Worm (Caenorhabditis elegans) whole organism, L4/young adult: ENCODE measurements around the gene wbp-11.

Source experiments
- W03F9.2 ChIP-seq: fragments of 150-350 bp; optimal IDR thresholded peaks from 2 replicates; lab custom pipeline; 2014; ENCODE audit warnings: missing biosample characterization, missing genetic modification characterization
- dao-5 ChIP-seq: sonication (generic microtip); optimal IDR thresholded peaks from 2 replicates; lab custom pipeline; 2016; ENCODE audit warnings: missing genotype, missing genetic modification characterization, moderate library complexity, missing compliant biosample characterization
- him-1 ChIP-seq: sonication (generic microtip); optimal IDR thresholded peaks from 2 replicates; lab custom pipeline; 2016; ENCODE audit warnings: missing genotype, missing genetic modification reagents, missing genetic modification characterization, missing compliant biosample characterization

wbp-11 gene

ce11 chrII:10166365-10166764, 6.4 kb upstream of the wbp-11 start:
- TF ChIP-seq dao-5 (no peak), him-1 (tag; lab: Kevin White, UChicago) (no peak), W03F9.2 (tag; lab: Kevin White, UChicago) (no peak)

DNA sequence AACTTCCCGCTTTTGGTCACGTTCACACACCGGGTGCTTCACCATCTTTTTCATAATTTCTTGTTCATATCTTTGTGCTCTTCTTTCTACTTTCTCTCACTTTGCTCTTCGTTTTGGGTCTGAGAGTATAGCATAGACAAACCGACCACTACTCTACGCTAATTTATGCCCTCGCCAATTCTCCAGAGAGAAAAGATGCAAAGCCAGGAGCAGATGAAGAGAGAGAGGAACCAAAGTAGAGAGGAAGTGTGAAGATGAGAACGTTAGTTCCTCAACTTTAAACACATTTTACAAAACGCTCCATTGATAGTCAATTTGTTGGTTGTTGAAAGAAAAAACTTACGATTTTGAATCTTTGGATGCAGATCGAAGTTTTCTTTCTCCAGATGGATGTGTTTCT, 5.0 kb upstream of the wbp-11 start:
- no peak for TF ChIP-seq him-1 (tag; lab: Kevin White, UChicago)
- TF ChIP-seq dao-5, result no peak
- TF ChIP-seq W03F9.2 (tag; lab: Kevin White, UChicago), result no peak

- peak; percentile 35 for TF ChIP-seq him-1 (tag; lab: Kevin White, UChicago)
- no peak for TF ChIP-seq dao-5
Measured at ce11 chrII:10168905-10169782, 3.6 kb upstream of the wbp-11 start, which contains the start of gene daf-19. daf-19 (minus strand) TSS chrII:10169346.

DNA sequence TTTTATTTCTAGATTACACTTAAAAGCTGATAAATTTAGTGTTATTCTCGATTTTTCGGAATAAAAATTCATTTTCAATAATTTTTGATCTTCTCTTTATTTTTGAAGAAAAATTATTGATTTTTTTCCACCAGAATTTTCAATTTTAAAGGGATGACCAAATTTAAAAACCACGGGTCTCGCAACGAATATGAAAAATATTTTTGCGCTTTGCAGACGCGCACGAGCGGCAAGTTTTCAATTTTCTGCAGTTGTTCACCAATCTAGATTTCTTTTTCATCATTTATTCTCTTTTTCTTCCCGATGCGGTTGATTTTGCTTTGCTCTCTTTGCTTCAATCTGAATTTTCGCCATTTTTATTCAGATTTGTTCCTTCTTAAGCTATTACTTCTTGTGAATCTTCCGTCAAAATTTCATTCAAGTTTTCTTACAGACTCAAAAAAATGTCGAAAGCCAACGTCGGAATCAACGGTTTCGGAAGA, 1.8 kb upstream of the wbp-11 start, which contains the start of gene gpd-4:
gpd-4 (plus strand) TSS at position 432 of the 482 bp plus-strand sequence.
- TF ChIP-seq him-1 (tag; lab: Kevin White, UChicago) (no peak), dao-5 (no peak), W03F9.2 (tag; lab: Kevin White, UChicago) (no peak)

- TF ChIP-seq W03F9.2 (tag; lab: Kevin White, UChicago) (no peak), him-1 (tag; lab: Kevin White, UChicago) (peak; percentile 22)
Measured at ce11 chrII:10174338-10174737, 1.6 kb downstream of the wbp-11 start, which contains the start of gene F33H1.4. F33H1.4 (plus strand) TSS chrII:10174648.

ce11 chrII:10182634-10183033, 9.9 kb downstream of the wbp-11 start, which contains the start of gene srd-1:
srd-1 (minus strand) TSS chrII:10182734.
- TF ChIP-seq W03F9.2 (tag; lab: Kevin White, UChicago) (no peak), dao-5 (no peak), him-1 (tag; lab: Kevin White, UChicago) (no peak)

- TF ChIP-seq him-1 (tag; lab: Kevin White, UChicago) (no peak), dao-5 (no peak)
Measured at ce11 chrII:10187808-10188207, 15.1 kb downstream of the wbp-11 start, which contains the start of gene srd-2. srd-2 (minus strand) TSS chrII:10187908.

DNA sequence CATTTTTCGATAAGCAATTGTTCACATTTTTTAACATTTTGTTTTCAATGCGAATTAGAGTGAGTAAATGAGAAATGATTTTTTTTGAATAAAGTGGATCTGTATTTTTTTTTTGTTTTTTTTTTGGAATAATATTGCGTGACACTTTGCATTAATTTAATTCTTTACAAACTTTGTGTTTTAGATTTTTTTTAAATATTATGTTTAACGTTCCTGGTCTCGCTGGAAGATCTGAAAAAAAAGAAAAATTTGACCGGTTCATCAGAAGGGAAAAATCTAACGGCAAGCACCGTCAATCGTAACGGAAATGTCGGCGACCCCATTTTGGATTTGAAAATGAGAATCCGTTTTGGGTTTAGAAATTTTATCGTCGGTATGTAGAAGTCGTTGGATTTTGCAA, 16.6 kb downstream of the wbp-11 start, which contains the start of gene cdc-25.4:
cdc-25.4 (minus strand) TSS at position 101 of the 400 bp plus-strand sequence.
- TF ChIP-seq dao-5 (no peak), W03F9.2 (tag; lab: Kevin White, UChicago) (no peak), him-1 (tag; lab: Kevin White, UChicago) (no peak)

DNA sequence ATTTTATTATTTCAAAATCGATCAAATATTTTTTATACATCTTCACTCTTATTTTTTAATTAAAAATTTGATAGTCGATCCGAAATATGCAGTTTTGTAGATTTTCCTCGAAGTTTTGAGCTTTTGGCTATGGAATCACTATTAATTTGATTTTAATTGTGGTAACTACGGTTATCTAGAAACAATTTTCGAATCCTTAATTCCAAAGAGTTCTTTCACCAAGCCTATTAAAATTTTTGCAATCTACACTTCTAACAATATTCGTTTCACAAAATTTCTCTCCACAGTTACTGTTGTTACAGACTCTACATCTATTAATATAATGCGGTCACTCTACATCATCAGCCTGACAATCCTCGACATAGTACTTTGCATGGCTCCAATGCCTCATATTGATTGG, 19.5 kb downstream of the wbp-11 start, which contains the start of gene R05H5.7:
R05H5.7 (plus strand) TSS at position 301 of the 400 bp plus-strand sequence.
- TF ChIP-seq W03F9.2 (tag; lab: Kevin White, UChicago) (no peak), dao-5 (no peak), him-1 (tag; lab: Kevin White, UChicago) (no peak)

DNA sequence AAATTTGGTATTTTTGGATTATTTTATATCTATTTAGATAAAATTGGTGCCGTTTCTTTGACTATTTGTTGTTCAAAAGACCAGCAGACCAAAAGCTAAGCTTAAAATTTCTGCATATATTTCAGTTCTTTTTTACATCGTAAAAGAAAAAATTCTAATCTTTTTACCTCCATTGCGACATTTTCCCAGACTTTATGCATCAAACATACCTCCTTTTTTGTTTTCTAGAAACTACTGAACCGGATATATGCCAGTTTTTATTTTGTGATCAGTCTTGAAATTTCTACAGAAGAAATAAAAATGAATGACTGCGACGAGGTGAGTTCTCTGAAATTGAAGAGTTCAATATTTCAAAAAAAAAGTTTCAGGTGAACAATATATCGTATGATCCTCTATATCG, 21.9 kb downstream of the wbp-11 start, which contains the start of gene srb-6:
srb-6 (plus strand) TSS at position 301 of the 400 bp plus-strand sequence.
- TF ChIP-seq W03F9.2 (tag; lab: Kevin White, UChicago) (no peak), him-1 (tag; lab: Kevin White, UChicago) (no peak), dao-5 (no peak)

DNA sequence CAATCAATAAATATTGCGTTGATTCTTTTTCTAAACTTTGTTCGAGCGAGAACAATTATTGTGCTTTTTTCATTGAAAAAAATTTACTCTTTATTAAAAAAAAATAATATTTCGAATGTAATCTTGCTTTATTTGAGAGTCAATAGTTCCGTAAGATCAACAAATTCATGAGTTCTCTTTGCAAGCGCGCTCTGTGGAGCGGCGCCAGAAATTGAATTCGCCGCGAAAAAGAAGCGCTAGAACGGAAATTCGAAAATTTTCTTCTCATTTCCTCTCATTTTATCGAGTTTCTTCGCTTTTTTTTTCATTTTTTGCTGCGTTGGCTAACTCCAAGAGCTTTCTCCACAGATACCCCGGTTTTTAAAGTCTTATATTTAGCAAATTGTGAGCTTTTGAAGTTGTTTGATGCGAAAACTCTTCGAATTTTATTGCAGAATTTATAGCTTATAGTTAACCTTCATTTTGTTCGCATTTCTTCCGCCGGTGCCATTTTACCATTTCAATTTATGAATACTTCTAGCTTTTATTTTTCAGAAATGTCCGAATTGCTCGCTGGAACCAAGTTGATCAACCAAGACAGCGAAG, 24.5 kb downstream of the wbp-11 start, which contains the start of gene R05H5.3:
R05H5.3 (plus strand) TSS at position 535 of the 585 bp plus-strand sequence.
- TF ChIP-seq him-1 (tag; lab: Kevin White, UChicago), result peak; percentile 16
- no peak for TF ChIP-seq dao-5
- peak; percentile 49 for TF ChIP-seq W03F9.2 (tag; lab: Kevin White, UChicago)

ce11 chrII:10198486-10198885, 25.8 kb downstream of the wbp-11 start:
- TF ChIP-seq dao-5 (no peak), W03F9.2 (tag; lab: Kevin White, UChicago) (no peak), him-1 (tag; lab: Kevin White, UChicago) (no peak)

DNA sequence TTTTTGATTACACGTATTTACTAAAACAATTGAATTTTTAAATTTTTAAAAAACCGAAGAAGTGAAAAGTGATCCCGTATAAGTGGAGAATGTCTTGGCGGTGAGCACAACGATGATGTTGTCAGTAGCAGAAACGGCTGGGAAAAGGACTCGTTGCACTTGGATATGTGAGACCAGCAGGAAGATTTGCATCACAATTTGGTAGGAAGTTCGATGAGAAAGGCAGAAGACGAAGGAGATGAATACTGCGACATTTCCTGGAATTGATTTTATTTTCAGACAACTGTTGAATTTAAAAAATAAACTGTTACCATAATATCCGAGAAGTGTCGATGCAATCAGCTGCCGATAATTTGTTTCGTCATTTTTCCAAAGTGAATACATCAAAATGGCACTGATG, 27.2 kb downstream of the wbp-11 start, which contains the start of gene R05H5.4:
R05H5.4 (minus strand) TSS at position 101 of the 400 bp plus-strand sequence.
- no peak for TF ChIP-seq W03F9.2 (tag; lab: Kevin White, UChicago)
- TF ChIP-seq dao-5, result no peak
- TF ChIP-seq him-1 (tag; lab: Kevin White, UChicago), result no peak
